Worm (Caenorhabditis elegans) whole organism, L4 larva: ENCODE results near the gene slc-17.1.

Source experiments
- D1046.2 ChIP-seq: fragments of 200-800 bp; sonication (Bioruptor generic); IDR thresholded peaks from 2 replicates; pipeline ENCODE4 v1.3.6; 2022; ENCODE audit warnings: missing genetic modification characterization, missing compliant biosample characterization
- F26F4.8 ChIP-seq: fragments of 200-800 bp; sonication (Bioruptor generic); conservative IDR thresholded peaks from 2 replicates; pipeline ENCODE4 v1.3.6; 2022; ENCODE audit warnings: missing genetic modification characterization, missing compliant biosample characterization
- F37D6.2 ChIP-seq: sonication (generic microtip); optimal IDR thresholded peaks from 2 replicates; lab custom pipeline; 2016; ENCODE audit warnings: mild to moderate bottlenecking, missing genetic modification characterization, missing compliant biosample characterization
- F49E8.2 ChIP-seq: sonication (generic microtip); optimal IDR thresholded peaks from 2 replicates; lab custom pipeline; 2016; ENCODE audit warnings: missing compliant biosample characterization, mild to moderate bottlenecking, missing genetic modification characterization, borderline replicate concordance
- R02D3.7 ChIP-seq: fragments of 150-350 bp; sonication (generic microtip); optimal IDR thresholded peaks from 3 replicates; lab custom pipeline; 2014; ENCODE audit warnings: missing biosample characterization, missing genetic modification characterization
- T26A8.4 ChIP-seq: fragments of 200-800 bp; sonication (Bioruptor generic); IDR thresholded peaks from 2 replicates; pipeline ENCODE4 v1.3.6; 2022; ENCODE audit warnings: missing genetic modification characterization, missing compliant biosample characterization
- Y105C5A.15 ChIP-seq: fragments of 200-800 bp; sonication (Bioruptor generic); IDR thresholded peaks from 2 replicates; pipeline ENCODE4 v1.3.6; 2022; ENCODE audit warnings: missing genetic modification characterization, missing compliant biosample characterization
- Y48G9A.11 ChIP-seq: fragments of 200-800 bp; sonication (Bioruptor generic); IDR thresholded peaks from 2 replicates; pipeline ENCODE4 v1.3.6; 2022; ENCODE audit warnings: missing genetic modification reagents, missing genetic modification characterization, missing compliant biosample characterization
- Y5F2A.4 ChIP-seq: fragments of 200-800 bp; sonication (Bioruptor generic); optimal IDR thresholded peaks from 2 replicates; lab custom pipeline; 2018; ENCODE audit warnings: mild to moderate bottlenecking, missing genetic modification characterization, missing compliant biosample characterization
- ZK337.2 ChIP-seq: fragments of 200-800 bp; sonication (Bioruptor generic); IDR thresholded peaks from 2 replicates; pipeline ENCODE4 v1.3.6; 2022; ENCODE audit warnings: missing genetic modification reagents, missing genetic modification characterization, missing compliant biosample characterization
- aha-1 ChIP-seq: fragments of 150-350 bp; peaks from one replicate; lab custom pipeline; 2014; ENCODE audit warnings: missing biosample characterization, missing genetic modification characterization
- ama-1 ChIP-seq: fragments of 150-350 bp; optimal IDR thresholded peaks from 2 replicates; lab custom pipeline; 2014; ENCODE audit warnings: inconsistent platforms, mixed read lengths
- ceh-32 ChIP-seq: sonication (generic microtip); optimal IDR thresholded peaks from 2 replicates; lab custom pipeline; 2016; ENCODE audit warnings: mild to moderate bottlenecking, missing genetic modification characterization, missing compliant biosample characterization; ENCODE audit not compliant: poor library complexity
- ceh-82 ChIP-seq: sonication (generic microtip); optimal IDR thresholded peaks from 2 replicates; lab custom pipeline; 2017; ENCODE audit warnings: missing biosample characterization, missing genetic modification characterization
- daf-12 ChIP-seq: fragments of 150-350 bp; optimal IDR thresholded peaks from 2 replicates; lab custom pipeline; 2014; ENCODE audit warnings: missing biosample characterization, missing genetic modification reagents, missing genetic modification characterization
- daf-8 ChIP-seq: fragments of 200-800 bp; sonication (Bioruptor generic); IDR thresholded peaks from 2 replicates; pipeline ENCODE4 v1.3.6; 2022; ENCODE audit warnings: missing genetic modification characterization, missing compliant biosample characterization
- dmd-8 ChIP-seq: fragments of 200-800 bp; sonication (Bioruptor generic); IDR thresholded peaks from 2 replicates; pipeline ENCODE4 v1.3.6; 2022; ENCODE audit warnings: missing genetic modification characterization, missing compliant biosample characterization
- egl-43 ChIP-seq: fragments of 200-800 bp; sonication (Bioruptor generic); IDR thresholded peaks from 2 replicates; pipeline ENCODE4 v1.3.6; 2022; ENCODE audit warnings: missing genetic modification reagents, missing genetic modification characterization, missing compliant biosample characterization
- fos-1 ChIP-seq: fragments of 150-350 bp; optimal IDR thresholded peaks from 2 replicates; lab custom pipeline; 2014; ENCODE audit warnings: missing biosample characterization, missing genetic modification characterization
- hlh-11 ChIP-seq: fragments of 200-800 bp; sonication (Bioruptor generic); optimal IDR thresholded peaks from 2 replicates; lab custom pipeline; 2018; ENCODE audit warnings: mild to moderate bottlenecking, missing genetic modification characterization, missing compliant biosample characterization
- lim-7 ChIP-seq: fragments of 200-800 bp; sonication (Bioruptor generic); IDR thresholded peaks from 2 replicates; pipeline ENCODE4 v1.3.6; 2022; ENCODE audit warnings: missing genetic modification characterization, missing compliant biosample characterization
- lin-29 ChIP-seq: fragments of 200-800 bp; sonication (Bioruptor generic); IDR thresholded peaks from 2 replicates; pipeline ENCODE4 v1.3.6; 2022; ENCODE audit warnings: missing genetic modification reagents, missing genetic modification characterization, missing compliant biosample characterization
- lin-38 ChIP-seq: fragments of 200-800 bp; sonication (Bioruptor generic); IDR thresholded peaks from 2 replicates; pipeline ENCODE4 v1.3.6; 2022; ENCODE audit warnings: missing genetic modification reagents, missing genetic modification characterization, missing compliant biosample characterization
- lin-39 ChIP-seq: fragments of 150-350 bp; optimal IDR thresholded peaks from 2 replicates; lab custom pipeline; 2014; ENCODE audit warnings: missing biosample characterization, missing genetic modification reagents, missing genetic modification characterization
- lsy-2 ChIP-seq, 2 experiments: fragments of 150-350 bp in 1 of 2; sonication (generic microtip) in 1 of 2; optimal IDR thresholded peaks; 2 replicates each; lab custom pipeline; 2014 to 2017; ENCODE audit warnings: missing biosample characterization in 2 of 2, missing genetic modification characterization in 2 of 2
- madf-5 ChIP-seq, 2 experiments: fragments of 200-800 bp; sonication (Bioruptor generic); IDR thresholded peaks; 2 replicates each; pipeline ENCODE4 v1.3.6; 2022; ENCODE audit warnings: missing compliant biosample characterization in 2 of 2, missing genetic modification characterization in 2 of 2
- mdl-1 ChIP-seq, 2 experiments: fragments of 150-350 bp in 1 of 2; sonication (generic microtip) in 1 of 2; optimal IDR thresholded peaks; 2 replicates each; lab custom pipeline; 2014 to 2017; ENCODE audit warnings: missing biosample characterization in 2 of 2, missing genetic modification characterization in 2 of 2
- mdt-29 ChIP-seq: fragments of 200-800 bp; sonication (Bioruptor generic); IDR thresholded peaks from 2 replicates; pipeline ENCODE4 v1.3.6; 2022; ENCODE audit warnings: missing genetic modification reagents, missing genetic modification characterization, missing compliant biosample characterization
- mep-1 ChIP-seq: fragments of 150-350 bp; sonication (generic microtip); optimal IDR thresholded peaks from 3 replicates; lab custom pipeline; 2014; ENCODE audit warnings: missing biosample characterization, missing genetic modification characterization
- mes-2 ChIP-seq: sonication (generic microtip); optimal IDR thresholded peaks from 2 replicates; lab custom pipeline; 2016; ENCODE audit warnings: missing genotype, mild to moderate bottlenecking, missing genetic modification characterization, missing compliant biosample characterization; ENCODE audit not compliant: poor library complexity, severe bottlenecking
- mxl-3 ChIP-seq: fragments of 200-800 bp; sonication (Bioruptor generic); optimal IDR thresholded peaks from 2 replicates; lab custom pipeline; 2018; ENCODE audit warnings: mild to moderate bottlenecking, missing genetic modification characterization, missing compliant biosample characterization
- nhr-237 ChIP-seq: sonication (generic microtip); optimal IDR thresholded peaks from 2 replicates; lab custom pipeline; 2017; ENCODE audit warnings: missing biosample characterization, missing genetic modification characterization
- nhr-25 ChIP-seq: sonication (generic microtip); optimal IDR thresholded peaks from 2 replicates; lab custom pipeline; 2017; ENCODE audit warnings: missing genetic modification characterization, mild to moderate bottlenecking, missing compliant biosample characterization, antibody characterized with exemption, moderate library complexity, borderline replicate concordance; ENCODE audit not compliant: insufficient read depth
- nhr-28 ChIP-seq: fragments of 150-350 bp; optimal IDR thresholded peaks from 2 replicates; lab custom pipeline; 2014; ENCODE audit warnings: missing biosample characterization, missing genetic modification characterization
- nhr-41 ChIP-seq: fragments of 200-800 bp; sonication (Bioruptor generic); IDR thresholded peaks from 2 replicates; pipeline ENCODE4 v1.3.6; 2022; ENCODE audit warnings: missing genetic modification reagents, missing genetic modification characterization, missing compliant biosample characterization
- nhr-48 ChIP-seq: sonication (generic microtip); optimal IDR thresholded peaks from 2 replicates; lab custom pipeline; 2016; ENCODE audit warnings: mild to moderate bottlenecking, missing genetic modification characterization, missing compliant biosample characterization
- nhr-77 ChIP-seq: fragments of 150-350 bp; optimal IDR thresholded peaks from 2 replicates; lab custom pipeline; 2014; ENCODE audit warnings: missing biosample characterization, missing genetic modification characterization
- saeg-2 ChIP-seq: fragments of 200-800 bp; sonication (Bioruptor generic); IDR thresholded peaks from 2 replicates; pipeline ENCODE4 v1.3.6; 2022; ENCODE audit warnings: missing genetic modification reagents, missing genetic modification characterization, missing compliant biosample characterization
- set-16 ChIP-seq: fragments of 200-800 bp; sonication (Bioruptor generic); IDR thresholded peaks from 2 replicates; pipeline ENCODE4 v1.3.6; 2022; ENCODE audit warnings: missing genetic modification reagents, missing genetic modification characterization, missing compliant biosample characterization
- snpc-1.2 ChIP-seq: fragments of 200-800 bp; sonication (Bioruptor generic); IDR thresholded peaks from 2 replicates; pipeline ENCODE4 v1.3.6; 2022; ENCODE audit warnings: missing genetic modification reagents, missing genetic modification characterization, missing compliant biosample characterization
- spr-1 ChIP-seq: sonication (generic microtip); optimal IDR thresholded peaks from 2 replicates; lab custom pipeline; 2016; ENCODE audit warnings: mild to moderate bottlenecking, missing genetic modification characterization, missing compliant biosample characterization
- unc-62 ChIP-seq, 3 experiments: fragments of 150-350 bp in 1 of 3; sonication (generic microtip); optimal IDR thresholded peaks in 2 of 3; peaks in 1 of 3; 1 replicate in 1 of 3; 2 replicates in 2 of 3; lab custom pipeline; 2014 to 2017; ENCODE audit warnings: missing biosample characterization in 3 of 3, missing genetic modification characterization in 3 of 3, missing genetic modification reagents in 3 of 3, missing genotype in 1 of 3
- zfp-2 ChIP-seq: sonication (generic microtip); optimal IDR thresholded peaks from 2 replicates; lab custom pipeline; 2016; ENCODE audit warnings: mild to moderate bottlenecking, missing genetic modification characterization, missing compliant biosample characterization
- zip-11 ChIP-seq: fragments of 200-800 bp; sonication (Bioruptor generic); IDR thresholded peaks from 2 replicates; pipeline ENCODE4 v1.3.6; 2022; ENCODE audit warnings: missing genetic modification characterization, missing compliant biosample characterization
- ztf-7 ChIP-seq: fragments of 150-350 bp; optimal IDR thresholded peaks from 2 replicates; lab custom pipeline; 2014; ENCODE audit warnings: missing biosample characterization, missing genetic modification characterization

The slc-17.1 gene

DNA sequence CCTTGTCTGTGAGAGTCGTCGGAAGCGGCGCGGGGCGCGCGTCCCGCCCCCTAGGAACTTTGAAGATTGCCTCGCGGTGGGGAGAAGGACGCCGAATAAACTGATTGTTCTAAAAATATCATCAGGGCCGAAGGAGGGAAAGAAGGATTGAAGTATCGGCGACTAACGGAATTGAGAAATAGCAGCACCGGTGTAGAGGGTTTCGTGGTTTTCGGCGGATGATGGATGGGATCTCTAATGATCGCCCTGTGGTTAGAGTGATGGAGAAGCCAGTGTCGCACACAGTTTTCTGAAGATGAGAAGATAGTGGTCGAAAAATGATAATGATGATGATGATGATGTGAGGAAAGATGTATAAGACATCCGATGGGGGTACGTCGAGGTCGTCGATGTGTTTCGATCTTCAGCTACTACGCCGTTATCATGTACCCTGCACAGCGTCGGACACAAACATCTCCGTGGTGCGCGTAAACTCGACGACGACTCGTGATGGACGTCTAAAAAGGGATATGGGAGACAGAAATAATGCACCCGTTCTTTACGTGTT, 43.1 kb downstream of the slc-17.1 start, which contains the start of gene osm-11 (continued):
- no peak for TF ChIP-seq nhr-25 (tag; lab: Kevin White, UChicago)
- TF ChIP-seq zfp-2 (tag; lab: Kevin White, UChicago), result no peak
- TF ChIP-seq F37D6.2 (tag; lab: Kevin White, UChicago), result no peak
- TF ChIP-seq mxl-3, result peak; percentile 6
- 0 out of 4 replicates have a peak, but pooled peaks of 1 of the 2 experiments have one; percentile 11 for TF ChIP-seq madf-5 (GFP tag; IDR thresholded peaks at IDR 0.05; lab: Robert Waterston, UW)
- TF ChIP-seq ZK337.2 (GFP tag; lab: Robert Waterston, UW), result no peak
- no peak for TF ChIP-seq F49E8.2 (tag; lab: Kevin White, UChicago)
- TF ChIP-seq Y5F2A.4 (GFP tag; lab: Kevin White, UChicago), result no peak
- TF ChIP-seq nhr-28 (tag; lab: Kevin White, UChicago), result peak; percentile 87
- TF ChIP-seq mdl-1 (tag; optimal IDR thresholded peaks at IDR 0.05; lab: Kevin White, UChicago), result peak in 1 of 2 experiments; percentile 50
- TF ChIP-seq Y48G9A.11 (GFP tag; lab: Robert Waterston, UW), result no peak
- no peak for TF ChIP-seq ceh-32 (tag; lab: Kevin White, UChicago)
- no peak for TF ChIP-seq nhr-237 (tag; lab: Kevin White, UChicago)
- TF ChIP-seq unc-62 (GFP tag; optimal IDR thresholded peaks at IDR 0.05 in 1 of 2; lab: Kevin White, UChicago), result peak in 1 of 2 experiments; percentile 98
- TF ChIP-seq unc-62 (tag; optimal IDR thresholded peaks at IDR 0.05; lab: Kevin White, UChicago), result no peak
- no peak for TF ChIP-seq nhr-77 (tag; lab: Kevin White, UChicago)
- TF ChIP-seq F26F4.8 (GFP tag; lab: Robert Waterston, UW), result no peak
- peak; percentile 51 for TF ChIP-seq hlh-11 (tag; lab: Kevin White, UChicago)
- peak; percentile 10 for TF ChIP-seq mes-2 (tag; lab: Kevin White, UChicago)
- TF ChIP-seq dmd-8 (GFP tag; lab: Robert Waterston, UW), result no peak
- no peak for TF ChIP-seq ztf-7 (tag; lab: Kevin White, UChicago)
- no peak for TF ChIP-seq fos-1 (tag; lab: Kevin White, UChicago)
- TF ChIP-seq spr-1 (tag; lab: Kevin White, UChicago), result no peak
- no peak for TF ChIP-seq nhr-41 (GFP tag; lab: Robert Waterston, UW)
- TF ChIP-seq lin-39 (tag; lab: Kevin White, UChicago), result no peak
- no peak for TF ChIP-seq daf-8 (GFP tag; lab: Robert Waterston, UW)
- no peak for TF ChIP-seq Y105C5A.15 (GFP tag; lab: Robert Waterston, UW)
- TF ChIP-seq, all 104 proteins: peak for 8

DNA sequence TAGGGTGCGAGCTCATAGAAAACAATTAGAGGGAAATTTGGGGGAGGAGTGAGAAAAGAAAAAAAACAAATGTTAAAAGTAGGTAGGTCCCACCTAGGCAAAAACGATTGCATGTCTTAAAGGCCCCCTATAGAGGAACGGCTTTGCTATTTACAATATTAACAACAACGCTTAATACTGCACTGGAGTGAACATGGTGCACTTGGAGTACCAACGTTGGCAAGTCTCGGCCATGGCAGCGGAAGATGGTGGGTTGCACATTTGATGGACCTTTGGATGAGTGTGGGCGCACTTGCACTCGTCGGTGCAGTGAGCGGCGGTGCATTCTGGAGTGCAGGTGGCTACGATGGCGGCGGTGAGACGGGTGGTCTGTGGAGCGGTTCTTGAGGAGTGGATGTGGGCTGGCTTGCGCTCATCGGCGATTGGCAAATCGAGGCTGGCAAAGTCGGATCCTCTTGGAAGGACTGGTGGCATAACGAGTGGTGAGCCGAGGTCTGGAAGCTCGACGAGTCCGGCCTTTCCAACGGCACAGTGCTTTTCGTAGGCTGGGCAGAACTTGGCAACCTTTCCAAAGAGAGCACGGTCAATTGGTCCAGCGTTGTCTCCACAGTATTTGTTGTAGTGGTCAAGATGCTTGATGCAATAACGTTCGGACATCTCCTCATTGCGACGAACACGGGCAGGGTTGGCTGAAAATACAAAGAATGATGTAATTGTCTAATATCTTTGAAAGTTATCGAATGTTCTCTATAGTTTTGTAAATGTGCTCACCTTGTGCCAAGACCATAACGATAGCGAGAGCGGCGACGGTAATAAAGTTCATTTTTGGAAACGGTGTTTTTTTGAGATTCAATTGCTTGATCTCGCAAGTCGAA, 43.9 kb downstream of the slc-17.1 start:
- TF ChIP-seq aha-1 (tag; lab: Kevin White, UChicago) (peak; percentile 98), ceh-82 (tag; lab: Kevin White, UChicago) (no peak), zfp-2 (tag; lab: Kevin White, UChicago) (no peak), nhr-237 (tag; lab: Kevin White, UChicago) (peak; percentile 28), egl-43 (GFP tag; lab: Robert Waterston, UW) (peak; percentile 63; the same call in 1 of the 2 replicates), lim-7 (peak; percentile 24; the same call in 1 of the 2 replicates), Y5F2A.4 (GFP tag; lab: Kevin White, UChicago) (no peak), mdt-29 (GFP tag; lab: Robert Waterston, UW) (peak; percentile 50; the same call in 1 of the 2 replicates), lin-38 (GFP tag; lab: Robert Waterston, UW) (0 out of 2 replicates have a peak, but pooled peaks have one; percentile 14), mep-1 (tag; lab: Kevin White, UChicago) (peak; percentile 58), saeg-2 (GFP tag; lab: Robert Waterston, UW) (0 out of 2 replicates have a peak, but pooled peaks have one; percentile 61), mes-2 (tag; lab: Kevin White, UChicago) (peak; percentile 7), unc-62 (GFP tag; optimal IDR thresholded peaks at IDR 0.05 in 1 of 2; lab: Kevin White, UChicago) (peak in 1 of 2 experiments; percentile 75), unc-62 (tag; optimal IDR thresholded peaks at IDR 0.05; lab: Kevin White, UChicago) (no peak), lsy-2 (tag; optimal IDR thresholded peaks at IDR 0.05; lab: Kevin White, UChicago) (peak in 1 of 2 experiments; percentile 30), ama-1 (lab: Kevin White, UChicago) (peak; percentile 95), D1046.2 (GFP tag; lab: Robert Waterston, UW) (0 out of 2 replicates have a peak, but pooled peaks have one; percentile 5), lin-29 (GFP tag; lab: Robert Waterston, UW) (peak; percentile 21; the same call in 1 of the 2 replicates), nhr-48 (peak; percentile 59), set-16 (peak; percentile 97), daf-12 (tag; lab: Kevin White, UChicago) (no peak), T26A8.4 (GFP tag; lab: Robert Waterston, UW) (peak; percentile 76), zip-11 (GFP tag; lab: Robert Waterston, UW) (0 out of 2 replicates have a peak, but pooled peaks have one; percentile 27), R02D3.7 (no peak), snpc-1.2 (GFP tag; lab: Robert Waterston, UW) (no peak)
